Worm (Caenorhabditis elegans): Measurements from ENCODE around the gene eif-2Bepsilon.
A peak's percentile ranks its signal among the peaks of the same experiment; 100 is the strongest.

The eif-2Bepsilon gene

ce11 chrII:8621883-8622282, 39.8 kb upstream of the eif-2Bepsilon start, which contains the start of gene T22C8.3:
TSS of gene T22C8.3 (minus strand) at chrII:8621983.
- TF ChIP-seq blmp-1 (tag; optimal IDR thresholded peaks at IDR 0.05; ENCODE audit: insufficient read depth) = no peak
- no peak for TF ChIP-seq crh-2 (tag; optimal IDR thresholded peaks at IDR 0.05)
- no peak for TF ChIP-seq nhr-77 (tag; optimal IDR thresholded peaks at IDR 0.05)
- no peak for TF ChIP-seq lsy-2 (tag; optimal IDR thresholded peaks at IDR 0.05)
- no peak for TF ChIP-seq unc-55 (GFP tag; optimal IDR thresholded peaks at IDR 0.05)
- TF ChIP-seq dmd-4 (tag; optimal IDR thresholded peaks at IDR 0.05) = no peak
- no peak for TF ChIP-seq nhr-11 (tag; optimal IDR thresholded peaks at IDR 0.05)
- TF ChIP-seq aly-2 (tag; optimal IDR thresholded peaks at IDR 0.05) = no peak
- no peak for TF ChIP-seq mbf-1 (tag; optimal IDR thresholded peaks at IDR 0.05)
- TF ChIP-seq ztf-1 (GFP tag; conservative IDR thresholded peaks at IDR 0.05) = no peak
- TF ChIP-seq mab-5 (tag; optimal IDR thresholded peaks at IDR 0.05) = no peak
- TF ChIP-seq R02D3.7 (tag; optimal IDR thresholded peaks at IDR 0.05) = no peak
- TF ChIP-seq sem-4 (tag; optimal IDR thresholded peaks at IDR 0.05) = no peak
- no peak for TF ChIP-seq unc-39 (tag; optimal IDR thresholded peaks at IDR 0.05)
- TF ChIP-seq elt-1 (tag; optimal IDR thresholded peaks at IDR 0.05) = no peak
- TF ChIP-seq unc-62 (GFP tag; optimal IDR thresholded peaks at IDR 0.05) = no peak
- no peak for TF ChIP-seq ztf-4 (tag; optimal IDR thresholded peaks at IDR 0.05)
- no peak for TF ChIP-seq elt-3 (tag; optimal IDR thresholded peaks at IDR 0.05)
- no peak for TF ChIP-seq nhr-25 (tag; optimal IDR thresholded peaks at IDR 0.05)

ce11 chrII:8623396-8623795, 38.3 kb upstream of the eif-2Bepsilon start, which contains the start of gene T22C8.4:
TSS of gene T22C8.4 (minus strand) at chrII:8623496.
- no peak for TF ChIP-seq elt-1 (tag; optimal IDR thresholded peaks at IDR 0.05)
- TF ChIP-seq R02D3.7 (tag; optimal IDR thresholded peaks at IDR 0.05) = no peak
- TF ChIP-seq ceh-16 (tag; optimal IDR thresholded peaks at IDR 0.05) = no peak
- no peak for TF ChIP-seq zag-1 (tag; optimal IDR thresholded peaks at IDR 0.05)
- TF ChIP-seq lin-11 (tag; optimal IDR thresholded peaks at IDR 0.05) = no peak
- no peak for TF ChIP-seq snpc-4 (tag; optimal IDR thresholded peaks at IDR 0.05)
- no peak for TF ChIP-seq aly-2 (tag; optimal IDR thresholded peaks at IDR 0.05)

ce11 chrII:8625163-8625562, 36.5 kb upstream of the eif-2Bepsilon start, which contains the start of gene sptf-2:
TSS of gene sptf-2 (plus strand) at chrII:8625459.
- peak; percentile 9 for TF ChIP-seq gmeb-1 (tag; optimal IDR thresholded peaks at IDR 0.05)
- TF ChIP-seq C34F6.9 (tag; optimal IDR thresholded peaks at IDR 0.05) = no peak
- TF ChIP-seq sma-9 (GFP tag; optimal IDR thresholded peaks at IDR 0.05) = peak; percentile 1
- no peak for TF ChIP-seq sma-9 (tag; optimal IDR thresholded peaks at IDR 0.05)
- no peak for TF ChIP-seq nhr-21 (tag; optimal IDR thresholded peaks at IDR 0.05)
- TF ChIP-seq fos-1 (tag; optimal IDR thresholded peaks at IDR 0.05) = peak; percentile 97
- TF ChIP-seq aly-2 (tag; optimal IDR thresholded peaks at IDR 0.05) = no peak
- no peak for TF ChIP-seq snpc-4 (tag; optimal IDR thresholded peaks at IDR 0.05)
- no peak for TF ChIP-seq nhr-11 (tag; optimal IDR thresholded peaks at IDR 0.05)
- TF ChIP-seq nhr-25 (tag; optimal IDR thresholded peaks at IDR 0.05) = no peak
- no peak for TF ChIP-seq lsy-2 (tag; optimal IDR thresholded peaks at IDR 0.05)
- no peak for TF ChIP-seq zag-1 (tag; optimal IDR thresholded peaks at IDR 0.05)
- TF ChIP-seq nhr-129 (tag; optimal IDR thresholded peaks at IDR 0.05) = no peak
- TF ChIP-seq nhr-10 (tag; optimal IDR thresholded peaks at IDR 0.05) = no peak
- TF ChIP-seq Y55F3AM.14 (GFP tag; optimal IDR thresholded peaks at IDR 0.05) = no peak
- no peak for TF ChIP-seq unc-55 (GFP tag; optimal IDR thresholded peaks at IDR 0.05)
- no peak for TF ChIP-seq dmd-4 (tag; optimal IDR thresholded peaks at IDR 0.05)
- TF ChIP-seq mab-5 (tag; optimal IDR thresholded peaks at IDR 0.05) = no peak
- no peak for TF ChIP-seq mbf-1 (tag; optimal IDR thresholded peaks at IDR 0.05)
- TF ChIP-seq ztf-4 (tag; optimal IDR thresholded peaks at IDR 0.05) = no peak
- TF ChIP-seq nhr-12 (tag; optimal IDR thresholded peaks at IDR 0.05) = no peak
- peak; percentile 5 for TF ChIP-seq F13H6.1 (tag; optimal IDR thresholded peaks at IDR 0.05)
- no peak for TF ChIP-seq ztf-11 (tag; optimal IDR thresholded peaks at IDR 0.05)
- no peak for TF ChIP-seq peb-1 (tag; optimal IDR thresholded peaks at IDR 0.05)
- TF ChIP-seq lin-13 (GFP tag; optimal IDR thresholded peaks at IDR 0.05) = no peak
- no peak for TF ChIP-seq elt-3 (tag; optimal IDR thresholded peaks at IDR 0.05)
- TF ChIP-seq nhr-77 (tag; optimal IDR thresholded peaks at IDR 0.05) = no peak
- TF ChIP-seq crh-2 (tag; optimal IDR thresholded peaks at IDR 0.05) = peak; percentile 29
- TF ChIP-seq R02D3.7 (tag; optimal IDR thresholded peaks at IDR 0.05) = no peak

- no peak for TF ChIP-seq nhr-21 (tag; optimal IDR thresholded peaks at IDR 0.05)
- no peak for TF ChIP-seq nhr-237 (tag; optimal IDR thresholded peaks at IDR 0.05)
- TF ChIP-seq nhr-129 (tag; optimal IDR thresholded peaks at IDR 0.05) = no peak
Observed at ce11 chrII:8626598-8626997, 35.1 kb upstream of the eif-2Bepsilon start.
